Fruit fly (Drosophila melanogaster) whole organism, embryonic: Measurements from ENCODE around the gene Nup358.

Experiments used
- Atf6 ChIP-seq: fragments of 200-800 bp; sonication (Bioruptor generic); IDR thresholded peaks from 2 replicates; pipeline ENCODE4 v1.3.6; 2022; ENCODE audit warnings: missing biosample characterization, missing genetic modification characterization
- B-H1 ChIP-seq: fragments of 200-800 bp; sonication (Bioruptor generic); IDR thresholded peaks from 3 replicates; pipeline ENCODE4 v1.3.6; 2022; ENCODE audit warnings: missing biosample characterization, missing genetic modification characterization
- CG10274 ChIP-seq: fragments of 200-800 bp; sonication (Bioruptor generic); optimal IDR thresholded peaks from 3 replicates; lab custom pipeline; 2017; ENCODE audit warnings: missing biosample characterization, mild to moderate bottlenecking, missing genetic modification characterization
- CG11696 ChIP-seq: fragments of 200-800 bp; sonication (Bioruptor generic); IDR thresholded peaks from 2 replicates; pipeline ENCODE4 v1.3.6; 2022; ENCODE audit warnings: missing biosample characterization, missing genetic modification characterization
- CG11723 ChIP-seq: fragments of 200-800 bp; sonication (Bioruptor generic); optimal IDR thresholded peaks from 2 replicates; lab custom pipeline; 2017; ENCODE audit warnings: missing biosample characterization, mild to moderate bottlenecking, missing genetic modification characterization
- CG12659 ChIP-seq: fragments of 200-800 bp; sonication (Bioruptor generic); optimal IDR thresholded peaks from 3 replicates; lab custom pipeline; 2017; ENCODE audit warnings: mild to moderate bottlenecking, missing biosample characterization, missing genetic modification reagents, missing genetic modification characterization
- CG16813 ChIP-seq: fragments of 200-800 bp; sonication (Bioruptor generic); IDR thresholded peaks from 3 replicates; pipeline ENCODE4 v1.3.6; 2022; ENCODE audit warnings: missing biosample characterization, missing genetic modification characterization; ENCODE audit not compliant: partially characterized antibody
- CG18011 ChIP-seq: fragments of 200-800 bp; sonication (Bioruptor generic); optimal IDR thresholded peaks from 2 replicates; lab custom pipeline; 2017; ENCODE audit warnings: missing biosample characterization, missing genetic modification characterization, mild to moderate bottlenecking, moderate library complexity, missing genotype
- CG2129 ChIP-seq: fragments of 200-800 bp; sonication (Bioruptor generic); IDR thresholded peaks from 2 replicates; pipeline ENCODE4 v1.3.6; 2022; ENCODE audit warnings: missing biosample characterization, missing genetic modification characterization; ENCODE audit not compliant: partially characterized antibody
- CG2875 ChIP-seq: fragments of 200-800 bp; sonication (Bioruptor generic); optimal IDR thresholded peaks from 2 replicates; lab custom pipeline; 2017; ENCODE audit warnings: missing biosample characterization, mild to moderate bottlenecking, missing genetic modification characterization, missing genetic modification reagents
- CG3407 ChIP-seq: fragments of 200-800 bp; sonication (Bioruptor generic); optimal IDR thresholded peaks from 2 replicates; lab custom pipeline; 2018; ENCODE audit warnings: missing biosample characterization, mild to moderate bottlenecking, missing genetic modification characterization
- CG4282 ChIP-seq: fragments of 200-800 bp; sonication (Bioruptor generic); optimal IDR thresholded peaks from 2 replicates; lab custom pipeline; 2016; ENCODE audit warnings: missing biosample characterization, missing genetic modification characterization
- CG5953 ChIP-seq: fragments of 200-800 bp; sonication (Bioruptor generic); IDR thresholded peaks from 2 replicates; pipeline ENCODE4 v1.3.6; 2022; ENCODE audit warnings: missing biosample characterization, missing genetic modification characterization
- CG6689 ChIP-seq: fragments of 200-800 bp; sonication (Bioruptor generic); IDR thresholded peaks from 2 replicates; pipeline ENCODE4 v1.3.6; 2022; ENCODE audit warnings: missing biosample characterization, missing genetic modification characterization
- CG7839 ChIP-seq: fragments of 200-800 bp; sonication (Bioruptor generic); optimal IDR thresholded peaks from 3 replicates; lab custom pipeline; 2018; ENCODE audit warnings: missing biosample characterization, mild to moderate bottlenecking, missing genetic modification characterization, moderate library complexity
- CG8290 ChIP-seq, 3 experiments: fragments of 200-800 bp; sonication (Bioruptor generic); optimal IDR thresholded peaks; 2 replicates each; lab custom pipeline; 2016 to 2019; ENCODE audit warnings: missing biosample characterization in 3 of 3, missing genetic modification characterization in 3 of 3, mild to moderate bottlenecking in 2 of 3, moderate library complexity in 1 of 3
- CG9932 ChIP-seq: fragments of 200-800 bp; sonication (Bioruptor generic); IDR thresholded peaks from 2 replicates; pipeline ENCODE4 v1.3.6; 2022; ENCODE audit warnings: missing biosample characterization, missing genetic modification characterization
- Doc3 ChIP-seq: fragments of 200-800 bp; sonication (Bioruptor generic); IDR thresholded peaks from 3 replicates; pipeline ENCODE4 v1.3.6; 2022; ENCODE audit warnings: missing biosample characterization, missing genetic modification characterization; ENCODE audit not compliant: partially characterized antibody
- Drgx ChIP-seq: fragments of 200-800 bp; sonication (Bioruptor generic); IDR thresholded peaks from 2 replicates; pipeline ENCODE4 v1.3.6; 2022; ENCODE audit warnings: missing biosample characterization, missing genetic modification characterization
- E2f2 ChIP-seq: fragments of 200-800 bp; sonication (Bioruptor generic); IDR thresholded peaks from 2 replicates; pipeline ENCODE4 v1.3.6; 2022; ENCODE audit warnings: missing biosample characterization, missing genetic modification characterization
- ERR ChIP-seq: fragments of 200-800 bp; sonication (Bioruptor generic); optimal IDR thresholded peaks from 2 replicates; lab custom pipeline; 2016; ENCODE audit warnings: missing biosample characterization, missing genetic modification characterization
- Fer2 ChIP-seq: fragments of 200-800 bp; sonication (Bioruptor generic); optimal IDR thresholded peaks from 2 replicates; lab custom pipeline; 2018; ENCODE audit warnings: missing biosample characterization, mild to moderate bottlenecking, missing genetic modification characterization, moderate library complexity
- Hey ChIP-seq: fragments of 200-800 bp; sonication (Bioruptor generic); optimal IDR thresholded peaks from 3 replicates; lab custom pipeline; 2018; ENCODE audit warnings: missing biosample characterization, mild to moderate bottlenecking, missing genetic modification characterization
- Hr51 ChIP-seq, 2 experiments: fragments of 200-800 bp; sonication (Bioruptor generic); optimal IDR thresholded peaks; 2 replicates in 1 of 2; 3 replicates in 1 of 2; lab custom pipeline; 2016 to 2018; ENCODE audit warnings: missing biosample characterization in 2 of 2, missing genetic modification characterization in 2 of 2, mild to moderate bottlenecking in 1 of 2, moderate library complexity in 1 of 2
- Meics ChIP-seq: fragments of 200-800 bp; sonication (Bioruptor generic); optimal IDR thresholded peaks from 2 replicates; lab custom pipeline; 2017; ENCODE audit warnings: missing biosample characterization, mild to moderate bottlenecking, missing genetic modification characterization
- Myb ChIP-seq: fragments of 200-800 bp; sonication (Bioruptor generic); optimal IDR thresholded peaks from 2 replicates; lab custom pipeline; 2016; ENCODE audit warnings: missing biosample characterization, missing genetic modification characterization
- NK7.1 ChIP-seq: fragments of 200-800 bp; sonication (Bioruptor generic); optimal IDR thresholded peaks from 3 replicates; lab custom pipeline; 2016; ENCODE audit warnings: missing biosample characterization, missing genetic modification characterization
- Scr ChIP-seq: fragments of 200-800 bp; sonication (Bioruptor generic); IDR thresholded peaks from 2 replicates; pipeline ENCODE4 v1.3.6; 2022; ENCODE audit warnings: missing biosample characterization, missing genetic modification characterization; ENCODE audit not compliant: partially characterized antibody
- Ssrp ChIP-seq: fragments of 200-800 bp; sonication (Bioruptor generic); optimal IDR thresholded peaks from 2 replicates; lab custom pipeline; 2018; ENCODE audit warnings: missing biosample characterization, mild to moderate bottlenecking, missing genetic modification characterization, moderate library complexity
- abd-A ChIP-seq: fragments of 200-800 bp; sonication (Bioruptor generic); optimal IDR thresholded peaks from 3 replicates; lab custom pipeline; 2019; ENCODE audit warnings: missing biosample characterization, mild to moderate bottlenecking, missing genetic modification characterization, moderate library complexity
- ara ChIP-seq: fragments of 200-800 bp; sonication (Bioruptor generic); IDR thresholded peaks from 2 replicates; pipeline ENCODE4 v1.3.6; 2022; ENCODE audit warnings: missing biosample characterization, missing genetic modification characterization
- ase ChIP-seq: fragments of 200-800 bp; sonication (Bioruptor generic); IDR thresholded peaks from 3 replicates; pipeline ENCODE4 v1.3.6; 2022; ENCODE audit warnings: missing biosample characterization, missing genetic modification characterization
- bab2 ChIP-seq: fragments of 200-800 bp; sonication (Bioruptor generic); optimal IDR thresholded peaks from 2 replicates; lab custom pipeline; 2016; ENCODE audit warnings: missing biosample characterization, missing genetic modification characterization
- cad ChIP-seq: fragments of >200 bp; optimal IDR thresholded peaks from 2 replicates; lab custom pipeline; 2017; ENCODE audit warnings: missing biosample characterization, missing genetic modification characterization
- crol ChIP-seq: fragments of 200-800 bp; sonication (Bioruptor generic); IDR thresholded peaks from 2 replicates; pipeline ENCODE4 v1.3.6; 2022; ENCODE audit warnings: missing biosample characterization, missing genetic modification characterization
- danr ChIP-seq: fragments of 200-800 bp; sonication (Bioruptor generic); IDR thresholded peaks from 2 replicates; pipeline ENCODE4 v1.3.6; 2022; ENCODE audit warnings: missing biosample characterization, missing genetic modification characterization
- dmrt11E ChIP-seq: fragments of 200-800 bp; sonication (Bioruptor generic); optimal IDR thresholded peaks from 3 replicates; lab custom pipeline; 2018; ENCODE audit warnings: missing biosample characterization, mild to moderate bottlenecking, missing genetic modification characterization, moderate library complexity
- en ChIP-seq: fragments of 200-800 bp; sonication (Bioruptor generic); optimal IDR thresholded peaks from 2 replicates; lab custom pipeline; 2016; ENCODE audit warnings: missing biosample characterization, missing genetic modification characterization
- h ChIP-seq: fragments of >200 bp; optimal IDR thresholded peaks from 2 replicates; lab custom pipeline; 2017
- ham ChIP-seq: fragments of 200-800 bp; sonication (Bioruptor generic); IDR thresholded peaks from 2 replicates; pipeline ENCODE4 v1.3.6; 2022; ENCODE audit warnings: missing biosample characterization, missing genetic modification characterization
- jigr1 ChIP-seq: fragments of 200-800 bp; sonication (Bioruptor generic); IDR thresholded peaks from 3 replicates; pipeline ENCODE4 v1.3.6; 2022; ENCODE audit warnings: missing biosample characterization, missing genetic modification characterization
- kay ChIP-seq: fragments of 200-800 bp; sonication (Bioruptor generic); optimal IDR thresholded peaks from 2 replicates; lab custom pipeline; 2016; ENCODE audit warnings: missing biosample characterization, missing genetic modification characterization
- ken ChIP-seq: fragments of 200-800 bp; sonication (Bioruptor generic); IDR thresholded peaks from 3 replicates; pipeline ENCODE4 v1.3.6; 2022; ENCODE audit warnings: missing biosample characterization, missing genetic modification characterization
- psq ChIP-seq: fragments of 200-800 bp; sonication (Bioruptor generic); optimal IDR thresholded peaks from 2 replicates; lab custom pipeline; 2017; ENCODE audit warnings: missing biosample characterization, missing genetic modification characterization
- ro ChIP-seq: fragments of 200-800 bp; sonication (Bioruptor generic); IDR thresholded peaks from 2 replicates; pipeline ENCODE4 v1.3.6; 2022; ENCODE audit warnings: missing biosample characterization, missing genetic modification characterization
- sc ChIP-seq, 3 experiments: fragments of >200 bp in 2 of 3; fragments of 200-800 bp in 1 of 3; sonication (Bioruptor generic) in 1 of 3; optimal IDR thresholded peaks; 2 replicates in 2 of 3; 3 replicates in 1 of 3; lab custom pipeline; 2017; ENCODE audit warnings: mild to moderate bottlenecking in 1 of 3, missing biosample characterization in 1 of 3, missing genetic modification characterization in 1 of 3, missing genetic modification reagents in 1 of 3
- so ChIP-seq: fragments of 200-800 bp; sonication (Bioruptor generic); IDR thresholded peaks from 3 replicates; pipeline ENCODE4 v1.3.6; 2022; ENCODE audit warnings: missing biosample characterization, missing genetic modification characterization
- stc ChIP-seq: fragments of 200-800 bp; sonication (Bioruptor generic); IDR thresholded peaks from 2 replicates; pipeline ENCODE4 v1.3.6; 2022; ENCODE audit warnings: missing biosample characterization, missing genetic modification characterization
- unc-4 ChIP-seq: fragments of 200-800 bp; sonication (Bioruptor generic); IDR thresholded peaks from 2 replicates; pipeline ENCODE4 v1.3.6; 2022; ENCODE audit warnings: missing biosample characterization, missing genetic modification characterization; ENCODE audit not compliant: partially characterized antibody
- vvl ChIP-seq: fragments of 200-800 bp; sonication (Bioruptor generic); IDR thresholded peaks from 2 replicates; pipeline ENCODE4 v1.3.6; 2022; ENCODE audit warnings: missing biosample characterization, missing genetic modification characterization

Gene Nup358

DNA sequence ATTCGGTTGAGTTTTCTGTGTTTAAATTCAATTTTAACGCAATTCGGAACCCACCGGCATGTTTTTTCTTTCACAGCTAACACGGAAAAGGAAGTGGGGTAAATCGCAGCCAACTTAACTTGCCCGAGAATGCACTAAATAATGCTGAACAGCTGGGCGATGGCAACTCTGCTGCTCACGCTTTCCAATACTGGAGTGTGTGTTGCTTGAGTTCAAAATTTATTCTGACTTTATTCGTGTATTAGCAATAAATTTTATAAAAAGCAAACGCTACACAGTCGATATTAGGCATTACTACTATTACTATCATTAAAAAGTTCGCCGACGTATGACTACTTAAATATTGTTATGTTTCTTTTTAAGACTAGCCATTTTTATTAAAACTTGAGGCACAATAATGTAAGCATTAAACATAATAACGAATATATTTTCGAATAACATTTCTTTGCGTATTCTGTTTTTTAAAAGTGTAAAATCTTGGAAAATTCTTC lies 1.7 kb upstream of the Nup358 start, which contains the start of the genes RpS27 and Nup37 (continued):
- peak; percentile 95 for TF ChIP-seq so (GFP tag; lab: Robert Waterston, UW)
- peak; percentile 99 for TF ChIP-seq Meics (GFP tag; lab: Kevin White, UChicago)
- TF ChIP-seq CG18011 (GFP tag; lab: Kevin White, UChicago) = peak; percentile 92
- TF ChIP-seq Myb (GFP tag; lab: Kevin White, UChicago) = peak; percentile 94
- TF ChIP-seq Scr = peak; percentile 41; the same call in 1 of the 2 replicates
- TF ChIP-seq CG5953 (GFP tag; lab: Robert Waterston, UW) = peak; percentile 96
- peak; percentile 98 for TF ChIP-seq CG2875 (GFP tag; lab: Kevin White, UChicago)
- peak; percentile 92 for TF ChIP-seq Ssrp (tag; lab: Kevin White, UChicago)
- TF ChIP-seq CG7839 (tag; lab: Kevin White, UChicago) = peak; percentile 96
- TF ChIP-seq vvl (GFP tag; lab: Robert Waterston, UW) = peak; percentile 98
- peak; percentile 96 for TF ChIP-seq CG10274 (GFP tag; lab: Kevin White, UChicago)
- peak; percentile 72; the same call in 1 of the 3 replicates for TF ChIP-seq jigr1
- TF ChIP-seq ro (GFP tag; lab: Robert Waterston, UW) = peak; percentile 94
- TF ChIP-seq CG8290 (GFP tag; optimal IDR thresholded peaks at IDR 0.05; lab: Kevin White, UChicago) = peak; percentile 98
- peak; percentile 97 to 100 for TF ChIP-seq CG8290 (tag; optimal IDR thresholded peaks at IDR 0.05; lab: Kevin White, UChicago)
- TF ChIP-seq CG4282 (GFP tag; lab: Kevin White, UChicago) = peak; percentile 97
- TF ChIP-seq Doc3 = no peak
- TF ChIP-seq CG11696 = peak; percentile 84
- peak; percentile 98 for TF ChIP-seq ase
- TF ChIP-seq danr (GFP tag; lab: Robert Waterston, UW) = peak; percentile 82
- TF ChIP-seq CG2129 (GFP tag; lab: Robert Waterston, UW) = no peak
- TF ChIP-seq CG6689 = peak; percentile 91
- TF ChIP-seq CG3407 (GFP tag; lab: Kevin White, UChicago) = peak; percentile 98
- no peak for TF ChIP-seq sc (optimal IDR thresholded peaks at IDR 0.05; lab: Kevin White, UChicago)
- TF ChIP-seq sc (GFP tag; optimal IDR thresholded peaks at IDR 0.05; lab: Kevin White, UChicago) = peak; percentile 97
- TF ChIP-seq CG16813 = peak; percentile 48; the same call in 2 of the 3 replicates
- TF ChIP-seq crol = peak; percentile 78; the same call in 1 of the 2 replicates
- TF ChIP-seq CG9932 = peak; percentile 98
- TF ChIP-seq abd-A (tag; lab: Kevin White, UChicago) = no peak
- peak; percentile 94 for TF ChIP-seq psq (GFP tag; lab: Kevin White, UChicago)
- peak; percentile 99 for TF ChIP-seq ken (GFP tag; lab: Robert Waterston, UW)
- TF ChIP-seq Hr51 (GFP tag; optimal IDR thresholded peaks at IDR 0.05; lab: Kevin White, UChicago) = peak; percentile 92 to 99
- no peak for TF ChIP-seq cad (GFP tag; lab: Kevin White, UChicago)
- TF ChIP-seq CG11723 (GFP tag; lab: Kevin White, UChicago) = peak; percentile 99
- peak; percentile 85 for TF ChIP-seq E2f2
- peak; percentile 90 for TF ChIP-seq ERR (GFP tag; lab: Kevin White, UChicago)
- peak; percentile 97 for TF ChIP-seq bab2 (GFP tag; lab: Kevin White, UChicago)
- TF ChIP-seq CG12659 (GFP tag; lab: Kevin White, UChicago) = peak; percentile 99
- peak; percentile 99 for TF ChIP-seq Hey (tag; lab: Kevin White, UChicago)
- TF ChIP-seq kay = peak; percentile 93
- TF ChIP-seq NK7.1 (GFP tag; lab: Kevin White, UChicago) = peak; percentile 99
- TF ChIP-seq B-H1 = peak; percentile 90
- peak; percentile 94 for TF ChIP-seq ham (GFP tag; lab: Robert Waterston, UW)
- peak; percentile 98 for TF ChIP-seq en
- peak; percentile 75 for TF ChIP-seq Drgx
- TF ChIP-seq dmrt11E (tag; lab: Kevin White, UChicago) = peak; percentile 94
- TF ChIP-seq ara (GFP tag; lab: Robert Waterston, UW) = peak; percentile 95
- TF ChIP-seq Fer2 = peak; percentile 98
- no peak for TF ChIP-seq h (lab: Kevin White, UChicago)
- 0 out of 2 replicates have a peak, but pooled peaks have one; percentile 21 for TF ChIP-seq unc-4 (GFP tag; lab: Robert Waterston, UW)
- TF ChIP-seq Atf6 (GFP tag; lab: Robert Waterston, UW) = peak; percentile 93
- TF ChIP-seq stc (GFP tag; lab: Robert Waterston, UW) = peak; percentile 93
